Worm (Caenorhabditis elegans) whole organism, L4/young adult: Measurements from ENCODE around the gene srab-14.

ENCODE experiments used
- W03F9.2 ChIP-seq: fragments of 150-350 bp; optimal IDR thresholded peaks from 2 replicates; lab custom pipeline; 2014; ENCODE audit warnings: missing biosample characterization, missing genetic modification characterization
- dao-5 ChIP-seq: sonication (generic microtip); optimal IDR thresholded peaks from 2 replicates; lab custom pipeline; 2016; ENCODE audit warnings: missing genotype, missing genetic modification characterization, moderate library complexity, missing compliant biosample characterization
- him-1 ChIP-seq: sonication (generic microtip); optimal IDR thresholded peaks from 2 replicates; lab custom pipeline; 2016; ENCODE audit warnings: missing genotype, missing genetic modification reagents, missing genetic modification characterization, missing compliant biosample characterization

- no peak for TF ChIP-seq him-1 (tag; lab: Kevin White, UChicago)
- TF ChIP-seq dao-5 (tag; lab: Kevin White, UChicago) = no peak
- TF ChIP-seq W03F9.2 = peak; percentile 88
Observed at ce11 chrII:7529078-7529683, 29.9 kb upstream of the srab-14 start, which contains the start of gene ZK1290.5.
